Worm (Caenorhabditis elegans): ENCODE data around the gene gln-6.

gln-6 gene

ce11 chrIV:9756647-9757424 lies 16.1 kb upstream of the gln-6 start:
- TF ChIP-seq mls-2 (tag; optimal IDR thresholded peaks at IDR 0.05) (no peak), ceh-43 (GFP tag; optimal IDR thresholded peaks at IDR 0.05) (no peak), unc-62 (GFP tag; optimal IDR thresholded peaks at IDR 0.05) (no peak), mab-5 (tag; optimal IDR thresholded peaks at IDR 0.05) (no peak), nhr-28 (tag; optimal IDR thresholded peaks at IDR 0.05) (no peak), sem-2 (GFP tag; optimal IDR thresholded peaks at IDR 0.05) (no peak), nhr-237 (tag; optimal IDR thresholded peaks at IDR 0.05) (no peak), snpc-4 (tag; optimal IDR thresholded peaks at IDR 0.05) (no peak), zip-8 (tag; optimal IDR thresholded peaks at IDR 0.05) (no peak), elt-3 (tag; optimal IDR thresholded peaks at IDR 0.05) (no peak), bed-3 (GFP tag; optimal IDR thresholded peaks at IDR 0.05) (no peak), unc-39 (tag; optimal IDR thresholded peaks at IDR 0.05) (no peak), nhr-2 (tag; optimal IDR thresholded peaks at IDR 0.05) (no peak), flh-1 (GFP tag; optimal IDR thresholded peaks at IDR 0.05) (no peak), elt-1 (tag; optimal IDR thresholded peaks at IDR 0.05; ENCODE audit: borderline replicate concordance, insufficient read depth) (no peak), hlh-1 (tag; optimal IDR thresholded peaks at IDR 0.05) (no peak), sptf-1 (tag; optimal IDR thresholded peaks at IDR 0.05) (no peak), cnd-1 (tag; optimal IDR thresholded peaks at IDR 0.05) (no peak), nhr-76 (tag; optimal IDR thresholded peaks at IDR 0.05) (no peak), pha-4 (tag; optimal IDR thresholded peaks at IDR 0.05) (no peak)

- TF ChIP-seq nhr-28 (tag; optimal IDR thresholded peaks at IDR 0.05), result no peak
Observed at ce11 chrIV:9755713-9756112, 15.0 kb upstream of the gln-6 start.

- TF ChIP-seq ceh-83 (GFP tag; optimal IDR thresholded peaks at IDR 0.05) (no peak), ces-1 (GFP tag; optimal IDR thresholded peaks at IDR 0.05) (no peak), zip-8 (tag; optimal IDR thresholded peaks at IDR 0.05) (no peak), lin-32 (GFP tag; optimal IDR thresholded peaks at IDR 0.05) (no peak), M03D4.4 (tag; optimal IDR thresholded peaks at IDR 0.05) (no peak), blmp-1 (tag; optimal IDR thresholded peaks at IDR 0.05) (no peak), elt-1 (tag; optimal IDR thresholded peaks at IDR 0.05; ENCODE audit: borderline replicate concordance, insufficient read depth) (no peak), mab-5 (tag; optimal IDR thresholded peaks at IDR 0.05) (no peak), snpc-4 (tag; optimal IDR thresholded peaks at IDR 0.05) (no peak), ceh-43 (GFP tag; optimal IDR thresholded peaks at IDR 0.05) (no peak), unc-39 (tag; optimal IDR thresholded peaks at IDR 0.05) (no peak), nhr-237 (tag; optimal IDR thresholded peaks at IDR 0.05) (no peak)
Observed at ce11 chrIV:9748342-9748741, 7.6 kb upstream of the gln-6 start, which contains the start of gene C28D4.8. C28D4.8 (minus strand) TSS chrIV:9748442.

- no peak for TF ChIP-seq nhr-237 (tag; optimal IDR thresholded peaks at IDR 0.05)
- no peak for TF ChIP-seq ceh-43 (GFP tag; optimal IDR thresholded peaks at IDR 0.05)
- no peak for TF ChIP-seq tbx-8 (GFP tag; optimal IDR thresholded peaks at IDR 0.05)
- TF ChIP-seq mls-2 (tag; optimal IDR thresholded peaks at IDR 0.05), result no peak
- no peak for TF ChIP-seq hlh-1 (tag; optimal IDR thresholded peaks at IDR 0.05)
- TF ChIP-seq nhr-76 (tag; optimal IDR thresholded peaks at IDR 0.05), result no peak
- no peak for TF ChIP-seq unc-39 (tag; optimal IDR thresholded peaks at IDR 0.05)
- no peak for TF ChIP-seq blmp-1 (tag; optimal IDR thresholded peaks at IDR 0.05)
- no peak for TF ChIP-seq mab-5 (tag; optimal IDR thresholded peaks at IDR 0.05)
- TF ChIP-seq sem-2 (GFP tag; optimal IDR thresholded peaks at IDR 0.05), result no peak
- TF ChIP-seq flh-1 (GFP tag; optimal IDR thresholded peaks at IDR 0.05), result no peak
- TF ChIP-seq elt-3 (tag; optimal IDR thresholded peaks at IDR 0.05), result no peak
- TF ChIP-seq pha-4 (tag; optimal IDR thresholded peaks at IDR 0.05), result no peak
- TF ChIP-seq ceh-83 (GFP tag; optimal IDR thresholded peaks at IDR 0.05), result no peak
- no peak for TF ChIP-seq elt-1 (tag; optimal IDR thresholded peaks at IDR 0.05; ENCODE audit: borderline replicate concordance, insufficient read depth)
- TF ChIP-seq ces-1 (GFP tag; optimal IDR thresholded peaks at IDR 0.05), result no peak
- no peak for TF ChIP-seq ham-2 (GFP tag; optimal IDR thresholded peaks at IDR 0.05)
- no peak for TF ChIP-seq lsy-2 (tag; optimal IDR thresholded peaks at IDR 0.05)
- TF ChIP-seq unc-62 (GFP tag; optimal IDR thresholded peaks at IDR 0.05), result no peak
Observed at ce11 chrIV:9746762-9747161, 6.1 kb upstream of the gln-6 start, which contains the start of gene C28D4.5. C28D4.5 (minus strand) TSS chrIV:9746862.

ce11 chrIV:9744905-9745304 lies 4.2 kb upstream of the gln-6 start, which contains the start of gene C28D4.4:
C28D4.4 (minus strand) TSS chrIV:9745005.
- TF ChIP-seq nhr-237 (tag; optimal IDR thresholded peaks at IDR 0.05), result no peak
- no peak for TF ChIP-seq ceh-43 (GFP tag; optimal IDR thresholded peaks at IDR 0.05)
- no peak for TF ChIP-seq nhr-76 (tag; optimal IDR thresholded peaks at IDR 0.05)
- no peak for TF ChIP-seq bed-3 (GFP tag; optimal IDR thresholded peaks at IDR 0.05)
- no peak for TF ChIP-seq mab-5 (tag; optimal IDR thresholded peaks at IDR 0.05)
- no peak for TF ChIP-seq pha-4 (tag; optimal IDR thresholded peaks at IDR 0.05)
- no peak for TF ChIP-seq lin-32 (GFP tag; optimal IDR thresholded peaks at IDR 0.05)
- no peak for TF ChIP-seq sem-2 (GFP tag; optimal IDR thresholded peaks at IDR 0.05)

Measured in whole organism, mixed stage, embryonic.